Worm (Caenorhabditis elegans) whole organism, L2 larva: Measurements from ENCODE around the gene F44E2.6.

ENCODE experiments used
- C34F6.9 ChIP-seq: fragments of 150-350 bp; optimal IDR thresholded peaks from 2 replicates; lab custom pipeline; 2014; ENCODE audit warnings: missing biosample characterization, missing genetic modification characterization
- F13H6.1 ChIP-seq: sonication (generic microtip); optimal IDR thresholded peaks from 2 replicates; lab custom pipeline; 2016; ENCODE audit warnings: missing genetic modification characterization, missing compliant biosample characterization
- R02D3.7 ChIP-seq: fragments of 150-350 bp; optimal IDR thresholded peaks from 2 replicates; lab custom pipeline; 2014; ENCODE audit warnings: missing biosample characterization, missing genetic modification characterization
- Y55F3AM.14 ChIP-seq: fragments of 200-800 bp; sonication (Bioruptor generic); optimal IDR thresholded peaks from 2 replicates; lab custom pipeline; 2018; ENCODE audit warnings: mild to moderate bottlenecking, missing genetic modification characterization, missing compliant biosample characterization
- ZK546.5 ChIP-seq: sonication (generic microtip); optimal IDR thresholded peaks from 2 replicates; lab custom pipeline; 2017; ENCODE audit warnings: missing biosample characterization, missing genetic modification characterization
- alr-1 ChIP-seq: fragments of 150-350 bp; optimal IDR thresholded peaks from 2 replicates; lab custom pipeline; 2014; ENCODE audit warnings: missing biosample characterization, missing genetic modification characterization
- aly-2 ChIP-seq: fragments of 150-350 bp; optimal IDR thresholded peaks from 2 replicates; lab custom pipeline; 2014; ENCODE audit warnings: missing biosample characterization, missing genetic modification characterization
- ama-1 ChIP-seq: fragments of 150-350 bp; optimal IDR thresholded peaks from 2 replicates; lab custom pipeline; 2018; ENCODE audit warnings: inconsistent platforms
- blmp-1 ChIP-seq: sonication (generic microtip); optimal IDR thresholded peaks from 2 replicates; lab custom pipeline; 2017; ENCODE audit warnings: missing genetic modification characterization, mild to moderate bottlenecking, missing compliant biosample characterization, antibody characterized with exemption, moderate library complexity; ENCODE audit not compliant: insufficient read depth
- ceh-16 ChIP-seq: fragments of 150-350 bp; optimal IDR thresholded peaks from 2 replicates; lab custom pipeline; 2014; ENCODE audit warnings: missing biosample characterization, missing genetic modification characterization
- ceh-82 ChIP-seq: fragments of 150-350 bp; optimal IDR thresholded peaks from 2 replicates; lab custom pipeline; 2014; ENCODE audit warnings: missing biosample characterization, missing genetic modification characterization
- crh-2 ChIP-seq: sonication (generic microtip); optimal IDR thresholded peaks from 2 replicates; lab custom pipeline; 2017; ENCODE audit warnings: missing biosample characterization, missing genetic modification characterization
- dmd-4 ChIP-seq: sonication (generic microtip); optimal IDR thresholded peaks from 2 replicates; lab custom pipeline; 2017; ENCODE audit warnings: missing biosample characterization, missing genetic modification characterization
- egl-27 ChIP-seq: sonication (generic microtip); optimal IDR thresholded peaks from 3 replicates; lab custom pipeline; 2017; ENCODE audit warnings: missing biosample characterization, missing genetic modification reagents, missing genetic modification characterization
- elt-1 ChIP-seq: fragments of 150-350 bp; optimal IDR thresholded peaks from 2 replicates; lab custom pipeline; 2014; ENCODE audit warnings: missing biosample characterization, missing genetic modification characterization
- elt-3 ChIP-seq: sonication (generic microtip); optimal IDR thresholded peaks from 2 replicates; lab custom pipeline; 2017; ENCODE audit warnings: missing biosample characterization, missing genetic modification characterization
- fos-1 ChIP-seq: fragments of 150-350 bp; optimal IDR thresholded peaks from 2 replicates; lab custom pipeline; 2014; ENCODE audit warnings: missing biosample characterization, missing genetic modification characterization
- gmeb-1 ChIP-seq: fragments of 150-350 bp; optimal IDR thresholded peaks from 2 replicates; lab custom pipeline; 2014; ENCODE audit warnings: missing biosample characterization, missing genetic modification characterization
- lin-11 ChIP-seq: fragments of 150-350 bp; sonication (generic microtip); optimal IDR thresholded peaks from 2 replicates; lab custom pipeline; 2014; ENCODE audit warnings: missing biosample characterization, missing genetic modification characterization, inconsistent platforms, mixed read lengths
- lin-13 ChIP-seq: fragments of 150-350 bp; optimal IDR thresholded peaks from 2 replicates; lab custom pipeline; 2014; ENCODE audit warnings: missing biosample characterization, missing genetic modification reagents, missing genetic modification characterization
- lsy-2 ChIP-seq, 2 experiments: fragments of 150-350 bp in 1 of 2; sonication (generic microtip) in 1 of 2; optimal IDR thresholded peaks; 2 replicates each; lab custom pipeline; 2014 to 2017; ENCODE audit warnings: missing biosample characterization in 2 of 2, missing genetic modification characterization in 2 of 2
- mab-5 ChIP-seq: fragments of 150-350 bp; optimal IDR thresholded peaks from 2 replicates; lab custom pipeline; 2014; ENCODE audit warnings: missing biosample characterization, missing genetic modification characterization
- mdl-1 ChIP-seq, 2 experiments: fragments of 150-350 bp in 1 of 2; sonication (generic microtip) in 1 of 2; optimal IDR thresholded peaks; 2 replicates each; lab custom pipeline; 2017; ENCODE audit warnings: missing biosample characterization in 2 of 2, missing genetic modification characterization in 2 of 2
- nhr-10 ChIP-seq: sonication (generic microtip); optimal IDR thresholded peaks from 2 replicates; lab custom pipeline; 2017; ENCODE audit warnings: missing biosample characterization, missing genetic modification characterization
- nhr-12 ChIP-seq: fragments of 150-350 bp; optimal IDR thresholded peaks from 2 replicates; lab custom pipeline; 2014; ENCODE audit warnings: missing biosample characterization, missing genetic modification characterization
- nhr-129 ChIP-seq: fragments of 150-350 bp; optimal IDR thresholded peaks from 2 replicates; lab custom pipeline; 2014; ENCODE audit warnings: missing biosample characterization, missing genetic modification characterization
- nhr-21 ChIP-seq: fragments of 150-350 bp; optimal IDR thresholded peaks from 2 replicates; lab custom pipeline; 2014; ENCODE audit warnings: missing biosample characterization, missing genetic modification characterization
- nhr-237 ChIP-seq: fragments of 150-350 bp; optimal IDR thresholded peaks from 2 replicates; lab custom pipeline; 2014; ENCODE audit warnings: missing biosample characterization, missing genetic modification characterization
- nhr-25 ChIP-seq: fragments of 150-350 bp; sonication (generic microtip); optimal IDR thresholded peaks from 3 replicates; lab custom pipeline; 2014; ENCODE audit warnings: missing biosample characterization, missing genetic modification characterization
- nhr-6 ChIP-seq: fragments of 150-350 bp; optimal IDR thresholded peaks from 2 replicates; lab custom pipeline; 2014; ENCODE audit warnings: missing biosample characterization, missing genetic modification characterization
- nhr-77 ChIP-seq: fragments of 150-350 bp; optimal IDR thresholded peaks from 2 replicates; lab custom pipeline; 2014; ENCODE audit warnings: missing biosample characterization, missing genetic modification characterization
- peb-1 ChIP-seq: fragments of 150-350 bp; optimal IDR thresholded peaks from 2 replicates; lab custom pipeline; 2014; ENCODE audit warnings: missing biosample characterization, missing genetic modification characterization
- sem-4 ChIP-seq: fragments of 150-350 bp; optimal IDR thresholded peaks from 2 replicates; lab custom pipeline; 2014; ENCODE audit warnings: missing biosample characterization, missing genetic modification reagents, missing genetic modification characterization
- skn-1 ChIP-seq: sonication (generic microtip); optimal IDR thresholded peaks from 2 replicates; lab custom pipeline; 2017; ENCODE audit warnings: missing biosample characterization, missing genetic modification characterization
- sma-3 ChIP-seq: sonication (generic microtip); optimal IDR thresholded peaks from 2 replicates; lab custom pipeline; 2016; ENCODE audit warnings: missing genetic modification reagents, missing genetic modification characterization, missing compliant biosample characterization
- sma-9 ChIP-seq, 2 experiments: fragments of 150-350 bp in 1 of 2; sonication (generic microtip) in 1 of 2; optimal IDR thresholded peaks; 2 replicates each; lab custom pipeline; 2014 to 2016; ENCODE audit warnings: missing genetic modification characterization in 2 of 2, mild to moderate bottlenecking in 1 of 2, missing biosample characterization in 1 of 2, missing compliant biosample characterization in 1 of 2, missing genetic modification reagents in 1 of 2, moderate library complexity in 1 of 2
- unc-39 ChIP-seq: fragments of 150-350 bp; optimal IDR thresholded peaks from 2 replicates; lab custom pipeline; 2014; ENCODE audit warnings: missing biosample characterization, missing genetic modification characterization
- unc-55 ChIP-seq: fragments of 150-350 bp; sonication (generic microtip); optimal IDR thresholded peaks from 3 replicates; lab custom pipeline; 2014; ENCODE audit warnings: missing biosample characterization, missing genetic modification reagents, missing genetic modification characterization
- unc-62 ChIP-seq: fragments of 150-350 bp; optimal IDR thresholded peaks from 2 replicates; lab custom pipeline; 2014; ENCODE audit warnings: missing biosample characterization, missing genetic modification reagents, missing genetic modification characterization
- zag-1 ChIP-seq: fragments of 150-350 bp; optimal IDR thresholded peaks from 2 replicates; lab custom pipeline; 2014; ENCODE audit warnings: missing biosample characterization, missing genetic modification characterization
- ztf-1 ChIP-seq: fragments of 200-800 bp; sonication (Bioruptor generic); conservative IDR thresholded peaks from 2 replicates; pipeline ENCODE4 v1.3.6; 2022; ENCODE audit warnings: missing genetic modification characterization, missing compliant biosample characterization
- ztf-11 ChIP-seq: sonication (generic microtip); optimal IDR thresholded peaks from 2 replicates; lab custom pipeline; 2017; ENCODE audit warnings: missing biosample characterization, missing genetic modification characterization

The F44E2.6 gene

DNA sequence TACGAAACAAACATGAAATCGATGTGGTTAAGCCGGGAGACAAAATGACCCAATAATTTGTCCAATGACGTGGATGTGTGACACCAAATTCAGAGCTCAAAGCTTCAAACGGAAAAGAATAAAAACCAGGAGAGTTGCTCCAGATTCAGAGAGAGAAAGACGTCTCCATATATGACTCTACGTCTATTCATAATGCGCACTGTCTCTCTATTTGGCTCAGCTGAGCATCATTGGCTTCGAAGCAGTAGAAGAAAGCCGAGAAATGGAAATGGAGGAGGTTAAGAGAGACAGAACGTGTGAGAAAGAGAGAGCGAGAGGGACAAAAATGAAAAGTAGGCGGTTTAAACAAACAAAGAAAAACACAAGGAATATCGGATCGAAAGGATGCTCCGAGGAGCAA, 41.3 kb upstream of the F44E2.6 start:
- peak in 1 of 2 experiments; percentile 57 for TF ChIP-seq lsy-2 (tag; optimal IDR thresholded peaks at IDR 0.05; lab: Kevin White, UChicago)
- TF ChIP-seq elt-1 (tag; lab: Kevin White, UChicago), result no peak
- TF ChIP-seq nhr-25 (tag; lab: Kevin White, UChicago), result no peak
- TF ChIP-seq sma-9 (GFP tag; optimal IDR thresholded peaks at IDR 0.05; lab: Kevin White, UChicago), result no peak
- TF ChIP-seq sma-9 (tag; optimal IDR thresholded peaks at IDR 0.05; lab: Kevin White, UChicago), result no peak
- no peak for TF ChIP-seq unc-39 (tag; lab: Kevin White, UChicago)
- TF ChIP-seq ceh-16 (tag; lab: Kevin White, UChicago), result no peak
- no peak for TF ChIP-seq mab-5 (tag; lab: Kevin White, UChicago)
- no peak for TF ChIP-seq ztf-1 (GFP tag; lab: Robert Waterston, UW)
- TF ChIP-seq ztf-11 (tag; lab: Kevin White, UChicago), result no peak
- peak; percentile 27 for TF ChIP-seq zag-1 (tag; lab: Kevin White, UChicago)
- peak; percentile 43 for TF ChIP-seq nhr-129 (tag; lab: Kevin White, UChicago)
- TF ChIP-seq lin-11 (tag; lab: Kevin White, UChicago), result no peak
- TF ChIP-seq nhr-6 (tag; lab: Kevin White, UChicago), result no peak
- TF ChIP-seq blmp-1 (tag; lab: Kevin White, UChicago), result no peak
- no peak for TF ChIP-seq nhr-10 (tag; lab: Kevin White, UChicago)
- no peak for TF ChIP-seq unc-62 (GFP tag; lab: Kevin White, UChicago)
- TF ChIP-seq F13H6.1 (tag; lab: Kevin White, UChicago), result peak; percentile 22
- TF ChIP-seq nhr-21 (tag; lab: Kevin White, UChicago), result no peak
- no peak for TF ChIP-seq elt-3 (tag; lab: Kevin White, UChicago)
- TF ChIP-seq sma-3 (GFP tag; lab: Kevin White, UChicago), result no peak
- peak; percentile 34 for TF ChIP-seq crh-2 (tag; lab: Kevin White, UChicago)
- TF ChIP-seq ama-1 (lab: Kevin White, UChicago), result no peak
- no peak for TF ChIP-seq gmeb-1 (tag; lab: Kevin White, UChicago)
- TF ChIP-seq mdl-1 (tag; optimal IDR thresholded peaks at IDR 0.05; lab: Kevin White, UChicago), result no peak
- no peak for TF ChIP-seq nhr-237 (tag; lab: Kevin White, UChicago)
- no peak for TF ChIP-seq nhr-12 (tag; lab: Kevin White, UChicago)
- peak; percentile 59 for TF ChIP-seq C34F6.9 (tag; lab: Kevin White, UChicago)
- no peak for TF ChIP-seq sem-4 (tag; lab: Kevin White, UChicago)
- no peak for TF ChIP-seq R02D3.7 (tag; lab: Kevin White, UChicago)
- TF ChIP-seq lin-13 (GFP tag; lab: Kevin White, UChicago), result no peak
- TF ChIP-seq unc-55 (GFP tag; lab: Kevin White, UChicago), result peak; percentile 64
- no peak for TF ChIP-seq ceh-82 (tag; lab: Kevin White, UChicago)
- TF ChIP-seq egl-27 (tag; lab: Kevin White, UChicago), result peak; percentile 35
- TF ChIP-seq peb-1 (tag; lab: Kevin White, UChicago), result no peak
- no peak for TF ChIP-seq skn-1 (tag; lab: Kevin White, UChicago)
- TF ChIP-seq nhr-77, result no peak
- no peak for TF ChIP-seq fos-1
- no peak for TF ChIP-seq ZK546.5 (tag; lab: Kevin White, UChicago)

DNA sequence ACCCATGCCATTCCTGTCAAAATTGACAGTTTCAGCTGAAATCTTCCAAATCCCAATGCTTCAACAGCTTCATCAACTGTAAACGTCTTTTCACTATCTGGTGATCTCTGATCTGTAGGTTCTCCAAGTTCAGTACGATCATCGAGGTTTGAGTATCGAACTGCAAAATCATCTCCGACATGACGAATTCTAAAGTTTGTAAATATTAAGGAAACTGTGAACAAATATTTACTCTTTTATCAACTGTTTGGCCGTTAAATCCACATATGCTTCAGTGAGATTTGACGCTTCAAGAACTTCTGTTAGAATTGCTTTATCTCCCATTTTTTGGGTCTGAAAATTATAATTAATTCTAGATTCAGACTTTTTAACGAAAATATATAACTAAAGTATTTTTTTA, 40.1 kb upstream of the F44E2.6 start, which contains the start of gene svop-1:
Gene svop-1, minus strand, starts transcription at position 339 of the 400 bp plus-strand sequence.
- TF ChIP-seq lin-11 (tag; lab: Kevin White, UChicago) (no peak), dmd-4 (tag; lab: Kevin White, UChicago) (no peak), blmp-1 (tag; lab: Kevin White, UChicago) (no peak), lsy-2 (tag; optimal IDR thresholded peaks at IDR 0.05; lab: Kevin White, UChicago) (no peak), aly-2 (tag; lab: Kevin White, UChicago) (no peak), Y55F3AM.14 (GFP tag; lab: Kevin White, UChicago) (no peak), sma-9 (GFP tag; optimal IDR thresholded peaks at IDR 0.05; lab: Kevin White, UChicago) (no peak), sma-9 (tag; optimal IDR thresholded peaks at IDR 0.05; lab: Kevin White, UChicago) (no peak), unc-39 (tag; lab: Kevin White, UChicago) (no peak), R02D3.7 (tag; lab: Kevin White, UChicago) (no peak), elt-3 (tag; lab: Kevin White, UChicago) (no peak), lin-13 (GFP tag; lab: Kevin White, UChicago) (no peak), zag-1 (tag; lab: Kevin White, UChicago) (no peak), fos-1 (no peak), unc-55 (GFP tag; lab: Kevin White, UChicago) (no peak), nhr-77 (no peak), ZK546.5 (tag; lab: Kevin White, UChicago) (no peak), F13H6.1 (tag; lab: Kevin White, UChicago) (no peak), ztf-11 (tag; lab: Kevin White, UChicago) (no peak), alr-1 (tag; lab: Kevin White, UChicago) (no peak)
